Worm (Caenorhabditis elegans) whole organism, mixed stage, embryonic: ENCODE results near the gene K03H1.11.

Source experiments
- M03D4.4 ChIP-seq: sonication (generic microtip); optimal IDR thresholded peaks from 2 replicates; lab custom pipeline; 2017; ENCODE audit warnings: mild to moderate bottlenecking, missing genetic modification characterization, missing compliant biosample characterization
- elt-1 ChIP-seq: sonication (generic microtip); optimal IDR thresholded peaks from 2 replicates; lab custom pipeline; 2017; ENCODE audit warnings: missing genetic modification characterization, mild to moderate bottlenecking, missing compliant biosample characterization, antibody characterized with exemption, moderate library complexity, borderline replicate concordance; ENCODE audit not compliant: insufficient read depth
- lsy-2 ChIP-seq: fragments of 150-350 bp; optimal IDR thresholded peaks from 2 replicates; lab custom pipeline; 2014; ENCODE audit warnings: missing biosample characterization, missing genetic modification characterization
- nhr-28 ChIP-seq: fragments of 150-350 bp; optimal IDR thresholded peaks from 2 replicates; lab custom pipeline; 2014; ENCODE audit warnings: missing biosample characterization, missing genetic modification characterization
- pha-4 ChIP-seq: fragments of 150-350 bp; optimal IDR thresholded peaks from 2 replicates; lab custom pipeline; 2018; ENCODE audit warnings: missing biosample characterization, missing genetic modification reagents, missing genetic modification characterization
- sem-2 ChIP-seq: fragments of 200-800 bp; sonication (Bioruptor generic); optimal IDR thresholded peaks from 2 replicates; lab custom pipeline; 2018; ENCODE audit warnings: mild to moderate bottlenecking, missing genetic modification characterization, missing compliant biosample characterization
- unc-39 ChIP-seq: fragments of 150-350 bp; optimal IDR thresholded peaks from 2 replicates; lab custom pipeline; 2014; ENCODE audit warnings: missing biosample characterization, missing genetic modification characterization
- ztf-11 ChIP-seq: fragments of 150-350 bp; optimal IDR thresholded peaks from 2 replicates; lab custom pipeline; 2014; ENCODE audit warnings: missing biosample characterization, missing genetic modification characterization

- TF ChIP-seq pha-4 (no peak), ztf-11 (no peak), lsy-2 (tag; lab: Kevin White, UChicago) (no peak), elt-1 (no peak), M03D4.4 (tag; lab: Kevin White, UChicago) (no peak), nhr-28 (tag; lab: Kevin White, UChicago) (no peak), sem-2 (no peak), unc-39 (tag; lab: Kevin White, UChicago) (no peak)
Measured at ce11 chrIII:9927378-9927777, 24.4 kb downstream of the K03H1.11 start, which contains the start of gene ttr-2.
